Fruit fly (Drosophila melanogaster) whole organism, wandering third instar larva: Measurements from ENCODE around the gene nAChRalpha2.

Source experiments
- Dfd ChIP-seq: fragments of >200 bp; optimal IDR thresholded peaks from 2 replicates; lab custom pipeline; 2017; ENCODE audit warnings: missing biosample characterization, missing genetic modification characterization
- HLH106 ChIP-seq: fragments of 200-800 bp; optimal IDR thresholded peaks from 3 replicates; lab custom pipeline; 2019; ENCODE audit warnings: missing biosample characterization, mild to moderate bottlenecking, missing genetic modification characterization, moderate library complexity
- Hr78 ChIP-seq: fragments of >200 bp; optimal IDR thresholded peaks from 2 replicates; lab custom pipeline; 2017; ENCODE audit warnings: missing biosample characterization, missing genetic modification characterization
- Hr83 ChIP-seq: fragments of 200-300 bp; sonication (Bioruptor generic); optimal IDR thresholded peaks from 2 replicates; lab custom pipeline; 2016; ENCODE audit warnings: missing biosample characterization, mild to moderate bottlenecking, missing genetic modification characterization, moderate library complexity; ENCODE audit not compliant: poor library complexity, severe bottlenecking
- Vsx2 ChIP-seq: fragments of 200-300, 225-300 bp; sonication (Bioruptor generic); optimal IDR thresholded peaks from 2 replicates; lab custom pipeline; 2018; ENCODE audit warnings: missing biosample characterization, missing genetic modification characterization; ENCODE audit not compliant: partially characterized antibody
- br ChIP-seq: fragments of 200-800 bp; sonication (Bioruptor generic); optimal IDR thresholded peaks from 2 replicates; lab custom pipeline; 2016; ENCODE audit warnings: missing biosample characterization, missing genetic modification characterization
- brk ChIP-seq: fragments of 200-800 bp; sonication (Bioruptor generic); optimal IDR thresholded peaks from 2 replicates; lab custom pipeline; 2016; ENCODE audit warnings: missing biosample characterization, mild to moderate bottlenecking, missing genetic modification characterization
- dl ChIP-seq, 2 experiments: fragments of 175-275, 200-275 bp in 1 of 2; fragments of 200-275 bp in 1 of 2; sonication (Bioruptor generic); optimal IDR thresholded peaks; lab custom pipeline; 2018; ENCODE audit warnings: mild to moderate bottlenecking in 2 of 2, missing biosample characterization in 2 of 2, missing genetic modification characterization in 2 of 2, moderate library complexity in 2 of 2; ENCODE audit not compliant: partially characterized antibody in 2 of 2, insufficient read depth in 1 of 2
- ey ChIP-seq: fragments of 200-800 bp; sonication (Bioruptor generic); optimal IDR thresholded peaks from 2 replicates; lab custom pipeline; 2016; ENCODE audit warnings: missing biosample characterization, missing genetic modification characterization
- fru ChIP-seq: fragments of 200-800 bp; sonication (Bioruptor generic); optimal IDR thresholded peaks from 3 replicates; lab custom pipeline; 2016; ENCODE audit warnings: missing biosample characterization, mild to moderate bottlenecking, missing genetic modification characterization
- jim ChIP-seq: fragments of 175-275, 200-325 bp; sonication (Bioruptor generic); optimal IDR thresholded peaks from 2 replicates; lab custom pipeline; 2016; ENCODE audit warnings: missing biosample characterization, mild to moderate bottlenecking, missing genetic modification characterization
- lola ChIP-seq: fragments of >200 bp; optimal IDR thresholded peaks from 2 replicates; lab custom pipeline; 2017; ENCODE audit warnings: missing biosample characterization, missing genetic modification characterization
- psq ChIP-seq: fragments of 200-800 bp; sonication (Bioruptor generic); optimal IDR thresholded peaks from 3 replicates; lab custom pipeline; 2017; ENCODE audit warnings: missing biosample characterization, mild to moderate bottlenecking, missing genetic modification characterization, moderate library complexity
- tai ChIP-seq: sonication (Bioruptor generic); optimal IDR thresholded peaks from 2 replicates; lab custom pipeline; 2016; ENCODE audit warnings: missing biosample characterization, missing genetic modification characterization

- TF ChIP-seq lola (GFP tag; lab: Kevin White, UChicago) = no peak
- TF ChIP-seq fru = no peak
- TF ChIP-seq HLH106 (tag; lab: Kevin White, UChicago) = no peak
- TF ChIP-seq br (GFP tag; lab: Kevin White, UChicago) = no peak
- no peak for TF ChIP-seq jim (GFP tag; lab: Kevin White, UChicago)
- TF ChIP-seq Vsx2 (GFP tag; lab: Kevin White, UChicago) = no peak
- no peak for TF ChIP-seq Hr83
- no peak for TF ChIP-seq psq (GFP tag; lab: Kevin White, UChicago)
- no peak for TF ChIP-seq Hr78
- no peak for TF ChIP-seq brk (GFP tag; lab: Kevin White, UChicago)
- no peak for TF ChIP-seq dl (GFP tag; optimal IDR thresholded peaks at IDR 0.05; lab: Kevin White, UChicago; ENCODE audit: insufficient read depth in 1 of 2, partially characterized antibody in 2 of 2)
- no peak for TF ChIP-seq tai
- TF ChIP-seq ey (GFP tag; lab: Kevin White, UChicago) = no peak
- no peak for TF ChIP-seq Dfd
Observed at dm6 chr3R:24524426-24524974, 39.3 kb downstream of the nAChRalpha2 start, which contains the start of gene Jhbp12.
